Worm (Caenorhabditis elegans) whole organism, young adult: ENCODE results near the gene C07A9.13.

Experiments
- D2030.7 ChIP-seq: fragments of 200-800 bp; sonication (Bioruptor generic); IDR thresholded peaks from 2 replicates; pipeline ENCODE4 v1.3.6; 2022; ENCODE audit warnings: missing genetic modification reagents, missing genetic modification characterization, missing compliant biosample characterization
- F23B12.7 ChIP-seq: sonication (generic microtip); optimal IDR thresholded peaks from 2 replicates; lab custom pipeline; 2017; ENCODE audit warnings: missing genetic modification characterization, mild to moderate bottlenecking, missing compliant biosample characterization, antibody characterized with exemption, moderate library complexity; ENCODE audit not compliant: insufficient read depth
- F49E8.2 ChIP-seq: sonication (generic microtip); optimal IDR thresholded peaks from 3 replicates; lab custom pipeline; 2017; ENCODE audit warnings: missing genetic modification characterization, mild to moderate bottlenecking, missing compliant biosample characterization, antibody characterized with exemption, moderate library complexity; ENCODE audit not compliant: insufficient read depth
- F52B5.7 ChIP-seq: sonication (generic microtip); optimal IDR thresholded peaks from 2 replicates; lab custom pipeline; 2016; ENCODE audit warnings: mild to moderate bottlenecking, missing genetic modification characterization, missing compliant biosample characterization
- T26A5.8 ChIP-seq: sonication (generic microtip); optimal IDR thresholded peaks from 2 replicates; lab custom pipeline; 2016; ENCODE audit warnings: missing genetic modification characterization, missing compliant biosample characterization
- ZK185.1 ChIP-seq: sonication (generic microtip); optimal IDR thresholded peaks from 2 replicates; lab custom pipeline; 2016; ENCODE audit warnings: mild to moderate bottlenecking, missing genetic modification characterization, missing compliant biosample characterization; ENCODE audit not compliant: poor library complexity, severe bottlenecking
- akir-1 ChIP-seq: fragments of 200-800 bp; sonication (Bioruptor generic); optimal IDR thresholded peaks from 2 replicates; lab custom pipeline; 2018; ENCODE audit warnings: mild to moderate bottlenecking, missing genetic modification characterization, moderate library complexity, missing compliant biosample characterization
- ama-1 ChIP-seq, 3 experiments: fragments of 150-350 bp in 1 of 3; sonication (generic microtip) in 2 of 3; optimal IDR thresholded peaks; 2 replicates each; lab custom pipeline; 2014 to 2018; ENCODE audit warnings: missing biosample characterization in 2 of 3, missing genetic modification characterization in 2 of 3, missing genetic modification reagents in 2 of 3
- aptf-2 ChIP-seq: fragments of 200-800 bp; sonication (Bioruptor generic); conservative IDR thresholded peaks from 2 replicates; pipeline ENCODE4 v1.3.6; 2022; ENCODE audit warnings: missing genetic modification reagents, missing genetic modification characterization, missing compliant biosample characterization
- athp-1 ChIP-seq: sonication (generic microtip); optimal IDR thresholded peaks from 2 replicates; lab custom pipeline; 2017; ENCODE audit warnings: mild to moderate bottlenecking, missing genetic modification characterization, missing compliant biosample characterization
- attf-5 ChIP-seq: fragments of 200-800 bp; sonication (Bioruptor generic); optimal IDR thresholded peaks from 2 replicates; lab custom pipeline; 2018; ENCODE audit warnings: mild to moderate bottlenecking, missing genetic modification characterization, missing compliant biosample characterization
- ccch-3 ChIP-seq: fragments of 200-800 bp; sonication (Bioruptor generic); optimal IDR thresholded peaks from 2 replicates; lab custom pipeline; 2018; ENCODE audit warnings: mild to moderate bottlenecking, missing genetic modification characterization, missing compliant biosample characterization
- cebp-1 ChIP-seq, 2 experiments: fragments of 200-800 bp in 1 of 2; sonication (Bioruptor generic) in 1 of 2; sonication (generic microtip) in 1 of 2; IDR thresholded peaks in 1 of 2; optimal IDR thresholded peaks in 1 of 2; 2 replicates each; pipeline versions ENCODE4 v1.3.6 to Lab custom; 2017 to 2022; ENCODE audit warnings: missing compliant biosample characterization in 2 of 2, missing genetic modification characterization in 2 of 2, mild to moderate bottlenecking in 1 of 2, missing genetic modification reagents in 1 of 2, moderate library complexity in 1 of 2
- ceh-100 ChIP-seq: fragments of 200-800 bp; sonication (Bioruptor generic); IDR thresholded peaks from 2 replicates; pipeline ENCODE4 v1.3.6; 2022; ENCODE audit warnings: missing genetic modification reagents, missing genetic modification characterization, missing compliant biosample characterization
- ceh-91 ChIP-seq: fragments of 200-800 bp; sonication (Bioruptor generic); IDR thresholded peaks from 2 replicates; pipeline ENCODE4 v1.3.6; 2022; ENCODE audit warnings: missing genetic modification reagents, missing genetic modification characterization, missing compliant biosample characterization
- die-1 ChIP-seq: sonication (generic microtip); optimal IDR thresholded peaks from 2 replicates; lab custom pipeline; 2016; ENCODE audit warnings: missing genotype, mild to moderate bottlenecking, missing genetic modification characterization, missing compliant biosample characterization
- dox-1 ChIP-seq: fragments of 200-800 bp; sonication (Bioruptor generic); IDR thresholded peaks from 2 replicates; pipeline ENCODE4 v1.3.6; 2022; ENCODE audit warnings: missing genetic modification reagents, missing genetic modification characterization, missing compliant biosample characterization
- dpff-1 ChIP-seq: sonication (generic microtip); optimal IDR thresholded peaks from 2 replicates; lab custom pipeline; 2017; ENCODE audit warnings: mild to moderate bottlenecking, missing genetic modification characterization, missing compliant biosample characterization
- dpl-1 ChIP-seq: fragments of 150-350 bp; optimal IDR thresholded peaks from 2 replicates; lab custom pipeline; 2014; ENCODE audit warnings: missing biosample characterization, missing genetic modification reagents, missing genetic modification characterization
- efl-1 ChIP-seq: fragments of 150-350 bp; optimal IDR thresholded peaks from 2 replicates; lab custom pipeline; 2014; ENCODE audit warnings: missing biosample characterization, missing genetic modification reagents, missing genetic modification characterization
- ekl-4 ChIP-seq: fragments of 200-800 bp; sonication (Bioruptor generic); IDR thresholded peaks from 2 replicates; pipeline ENCODE4 v1.3.6; 2022; ENCODE audit warnings: missing genetic modification reagents, missing genetic modification characterization, missing compliant biosample characterization
- hlh-12 ChIP-seq: sonication (generic microtip); optimal IDR thresholded peaks from 2 replicates; lab custom pipeline; 2016; ENCODE audit warnings: missing genetic modification characterization, missing compliant biosample characterization
- hmg-1.2 ChIP-seq: fragments of 200-800 bp; sonication (Bioruptor generic); IDR thresholded peaks from 2 replicates; pipeline ENCODE4 v1.3.6; 2022; ENCODE audit warnings: missing genetic modification reagents, missing genetic modification characterization, missing compliant biosample characterization
- hrde-1 ChIP-seq: sonication (generic microtip); optimal IDR thresholded peaks from 2 replicates; lab custom pipeline; 2016; ENCODE audit warnings: missing genetic modification characterization, mild to moderate bottlenecking, missing compliant biosample characterization, moderate library complexity, missing genotype, missing genetic modification reagents, borderline replicate concordance
- hsf-1 ChIP-seq: fragments of 200-800 bp; sonication (Bioruptor generic); IDR thresholded peaks from 2 replicates; pipeline ENCODE4 v1.3.6; 2022; ENCODE audit warnings: missing genetic modification reagents, missing genetic modification characterization, missing compliant biosample characterization
- let-526 ChIP-seq: fragments of 200-800 bp; sonication (Bioruptor generic); IDR thresholded peaks from 2 replicates; pipeline ENCODE4 v1.3.6; 2022; ENCODE audit warnings: missing genetic modification reagents, missing genetic modification characterization, missing compliant biosample characterization
- lin-35 ChIP-seq, 3 experiments: fragments of 150-350 bp in 2 of 3; sonication (generic microtip) in 1 of 3; optimal IDR thresholded peaks; 2 replicates each; lab custom pipeline; 2014 to 2018; ENCODE audit warnings: missing biosample characterization in 3 of 3, missing genetic modification characterization in 3 of 3, missing genetic modification reagents in 3 of 3
- lin-40 ChIP-seq: sonication (generic microtip); optimal IDR thresholded peaks from 2 replicates; lab custom pipeline; 2016; ENCODE audit warnings: missing genetic modification characterization, mild to moderate bottlenecking, missing compliant biosample characterization, missing genotype, missing genetic modification reagents
- lsl-1 ChIP-seq: fragments of 200-800 bp; sonication (Bioruptor generic); optimal IDR thresholded peaks from 2 replicates; lab custom pipeline; 2018; ENCODE audit warnings: mild to moderate bottlenecking, missing genetic modification characterization, moderate library complexity, missing compliant biosample characterization
- lsy-27 ChIP-seq: sonication (generic microtip); optimal IDR thresholded peaks from 2 replicates; lab custom pipeline; 2017; ENCODE audit warnings: missing genetic modification characterization, mild to moderate bottlenecking, missing compliant biosample characterization, antibody characterized with exemption, missing genotype, borderline replicate concordance; ENCODE audit not compliant: insufficient read depth
- madf-3 ChIP-seq: fragments of 200-800 bp; sonication (Bioruptor generic); IDR thresholded peaks from 2 replicates; pipeline ENCODE4 v1.3.6; 2022; ENCODE audit warnings: missing genetic modification reagents, missing genetic modification characterization, missing compliant biosample characterization
- madf-8 ChIP-seq: fragments of 200-800 bp; sonication (Bioruptor generic); conservative IDR thresholded peaks from 2 replicates; pipeline ENCODE4 v1.3.6; 2022; ENCODE audit warnings: missing genetic modification reagents, missing genetic modification characterization, missing compliant biosample characterization
- mcd-1 ChIP-seq: fragments of 200-800 bp; sonication (Bioruptor generic); IDR thresholded peaks from 2 replicates; pipeline ENCODE4 v1.3.6; 2022; ENCODE audit warnings: missing genetic modification reagents, missing genetic modification characterization, missing compliant biosample characterization
- mxl-1 ChIP-seq: sonication (generic microtip); optimal IDR thresholded peaks from 2 replicates; lab custom pipeline; 2016; ENCODE audit warnings: missing genetic modification characterization, missing compliant biosample characterization
- nfya-1 ChIP-seq: sonication (generic microtip); optimal IDR thresholded peaks from 2 replicates; lab custom pipeline; 2017; ENCODE audit warnings: antibody characterized with exemption, missing compliant biosample characterization, missing genetic modification characterization, borderline replicate concordance; ENCODE audit not compliant: insufficient read depth
- nhr-80 ChIP-seq: sonication (generic microtip); optimal IDR thresholded peaks from 2 replicates; lab custom pipeline; 2016; ENCODE audit warnings: missing genetic modification characterization, missing compliant biosample characterization
- rcor-1 ChIP-seq: fragments of 200-800 bp; sonication (Bioruptor generic); IDR thresholded peaks from 2 replicates; pipeline ENCODE4 v1.3.6; 2022; ENCODE audit warnings: missing genetic modification reagents, missing genetic modification characterization, missing compliant biosample characterization
- snpc-1.1 ChIP-seq: sonication (generic microtip); optimal IDR thresholded peaks from 2 replicates; lab custom pipeline; 2017; ENCODE audit warnings: missing genetic modification characterization, mild to moderate bottlenecking, missing compliant biosample characterization, antibody characterized with exemption, moderate library complexity, missing genotype, missing genetic modification reagents; ENCODE audit not compliant: insufficient read depth
- snpc-3.4 ChIP-seq: sonication (generic microtip); optimal IDR thresholded peaks from 2 replicates; lab custom pipeline; 2017; ENCODE audit warnings: missing genetic modification characterization, mild to moderate bottlenecking, missing compliant biosample characterization, antibody characterized with exemption, moderate library complexity, missing genotype, missing genetic modification reagents
- snpc-4 ChIP-seq, 5 experiments: fragments of 150-350 bp in 1 of 5; sonication (generic microtip) in 4 of 5; optimal IDR thresholded peaks; 2 replicates each; lab custom pipeline; 2014 to 2018; ENCODE audit warnings: missing genetic modification characterization in 5 of 5, missing biosample characterization in 3 of 5, antibody characterized with exemption in 2 of 5, mild to moderate bottlenecking in 2 of 5, missing compliant biosample characterization in 2 of 5, missing genotype in 2 of 5, moderate library complexity in 2 of 5, missing genetic modification reagents in 1 of 5
- tbp1 ChIP-seq: fragments of 200-800 bp; sonication (Bioruptor generic); optimal IDR thresholded peaks from 2 replicates; lab custom pipeline; 2018; ENCODE audit warnings: mild to moderate bottlenecking, missing genetic modification characterization, missing compliant biosample characterization
- unc-130 ChIP-seq: sonication (generic microtip); optimal IDR thresholded peaks from 2 replicates; lab custom pipeline; 2016; ENCODE audit warnings: missing genetic modification reagents, missing genetic modification characterization, missing compliant biosample characterization
- unc-62 ChIP-seq: fragments of 150-350 bp; optimal IDR thresholded peaks from 2 replicates; lab custom pipeline; 2014; ENCODE audit warnings: missing biosample characterization, missing genetic modification reagents, missing genetic modification characterization
- xnd-1 ChIP-seq: sonication (generic microtip); optimal IDR thresholded peaks from 2 replicates; lab custom pipeline; 2016; ENCODE audit warnings: missing genotype, missing genetic modification reagents, missing genetic modification characterization, missing compliant biosample characterization
- ztf-18 ChIP-seq: sonication (generic microtip); optimal IDR thresholded peaks from 2 replicates; lab custom pipeline; 2016; ENCODE audit warnings: missing genotype, mild to moderate bottlenecking, missing genetic modification characterization, missing compliant biosample characterization

C07A9.13 gene

DNA sequence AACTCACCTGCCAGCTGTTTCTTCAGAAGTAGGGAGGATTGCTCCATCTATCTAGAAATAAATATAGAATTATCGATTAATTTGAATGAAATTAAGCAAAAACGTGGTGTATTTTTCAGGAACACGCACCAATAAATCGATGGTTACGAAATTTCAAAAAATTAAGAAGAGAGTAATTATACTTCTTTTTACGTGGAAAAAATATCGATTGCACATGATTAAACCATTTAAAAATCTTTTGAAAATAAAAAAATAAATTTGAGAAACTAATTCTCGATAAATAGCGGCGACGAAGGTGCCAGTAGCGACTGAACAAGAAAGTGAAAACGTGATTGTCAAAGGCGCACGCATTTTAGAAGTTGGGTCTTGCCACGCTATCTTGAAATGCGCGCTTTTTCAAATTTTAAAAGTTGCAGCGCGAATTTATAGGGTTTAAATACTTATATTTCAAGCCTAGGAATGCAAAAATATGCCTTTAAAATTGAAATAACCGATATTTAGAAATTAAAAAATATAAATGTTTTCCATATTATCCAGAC is 49.9 kb downstream of the C07A9.13 start, which contains the start of gene ubc-7:
ubc-7 (minus strand) TSS at position 51 of the 539 bp plus-strand sequence.
- peak; percentile 70 for TF ChIP-seq rcor-1 (GFP tag; lab: Robert Waterston, UW)
- peak; percentile 79 for TF ChIP-seq xnd-1 (tag; lab: Kevin White, UChicago)
- TF ChIP-seq athp-1 (tag; lab: Kevin White, UChicago): no peak
- TF ChIP-seq F49E8.2 (tag; lab: Kevin White, UChicago): no peak
- TF ChIP-seq lin-35 (GFP tag; optimal IDR thresholded peaks at IDR 0.05; lab: Kevin White, UChicago): peak; percentile 50 to 91 (median 79)
- peak; percentile 30; the same call in 1 of the 2 replicates for TF ChIP-seq madf-3 (GFP tag; lab: Robert Waterston, UW)
- TF ChIP-seq cebp-1 (GFP tag; IDR thresholded peaks at IDR 0.05; lab: Robert Waterston, UW): no peak
- TF ChIP-seq cebp-1 (tag; optimal IDR thresholded peaks at IDR 0.05; lab: Kevin White, UChicago): peak; percentile 71
- TF ChIP-seq madf-8 (GFP tag; lab: Robert Waterston, UW): peak; percentile 92
- TF ChIP-seq ceh-91 (GFP tag; lab: Robert Waterston, UW): peak; percentile 83
- no peak for TF ChIP-seq lsy-27 (tag; lab: Kevin White, UChicago)
- no peak for TF ChIP-seq T26A5.8 (tag; lab: Kevin White, UChicago)
- TF ChIP-seq dpl-1 (GFP tag; lab: Kevin White, UChicago): peak; percentile 95
- peak; percentile 76 for TF ChIP-seq ekl-4 (GFP tag; lab: Robert Waterston, UW)
- TF ChIP-seq snpc-3.4 (tag; lab: Kevin White, UChicago): peak; percentile 71
- peak; percentile 52 for TF ChIP-seq lin-40 (tag; lab: Kevin White, UChicago)
- peak; percentile 68 for TF ChIP-seq F23B12.7
- TF ChIP-seq unc-62 (GFP tag; lab: Kevin White, UChicago): no peak
- no peak for TF ChIP-seq mxl-1 (tag; lab: Kevin White, UChicago)
- no peak for TF ChIP-seq die-1 (tag; lab: Kevin White, UChicago)
- peak; percentile 56 for TF ChIP-seq tbp1 (GFP tag; lab: Kevin White, UChicago)
- 0 out of 2 replicates have a peak, but pooled peaks have one; percentile 6 for TF ChIP-seq let-526 (GFP tag; lab: Robert Waterston, UW)
- TF ChIP-seq ceh-100: peak; percentile 19; the same call in 1 of the 2 replicates
- TF ChIP-seq hsf-1 (GFP tag; lab: Robert Waterston, UW): peak; percentile 79
- peak; percentile 96 for TF ChIP-seq efl-1 (GFP tag; lab: Kevin White, UChicago)
- TF ChIP-seq lsl-1 (GFP tag; lab: Kevin White, UChicago): peak; percentile 69
- TF ChIP-seq nhr-80 (tag; lab: Kevin White, UChicago): peak; percentile 22
- TF ChIP-seq attf-5 (GFP tag; lab: Kevin White, UChicago): peak; percentile 72
- no peak for TF ChIP-seq hlh-12
- peak; percentile 25; the same call in 1 of the 2 replicates for TF ChIP-seq dox-1 (GFP tag; lab: Robert Waterston, UW)
- TF ChIP-seq hmg-1.2 (GFP tag; lab: Robert Waterston, UW): peak; percentile 48
- peak; percentile 63 for TF ChIP-seq ZK185.1
- no peak for TF ChIP-seq F52B5.7
- no peak for TF ChIP-seq aptf-2
- TF ChIP-seq unc-130 (GFP tag; lab: Kevin White, UChicago): no peak
- TF ChIP-seq ama-1 (optimal IDR thresholded peaks at IDR 0.05; lab: Kevin White, UChicago): peak; percentile 51
- TF ChIP-seq ama-1 (GFP tag; optimal IDR thresholded peaks at IDR 0.05; lab: Kevin White, UChicago): no peak
- no peak for TF ChIP-seq hrde-1 (tag; lab: Kevin White, UChicago)
- no peak for TF ChIP-seq nfya-1 (tag; lab: Kevin White, UChicago)
- TF ChIP-seq dpff-1 (tag; lab: Kevin White, UChicago): no peak
- peak; percentile 58 for TF ChIP-seq snpc-1.1 (tag; lab: Kevin White, UChicago)
- TF ChIP-seq D2030.7 (GFP tag; lab: Robert Waterston, UW): peak; percentile 77; the same call in 1 of the 2 replicates
- TF ChIP-seq akir-1 (GFP tag; lab: Kevin White, UChicago): no peak
- TF ChIP-seq mcd-1: peak; percentile 80
- TF ChIP-seq ztf-18 (tag; lab: Kevin White, UChicago): peak; percentile 48
- TF ChIP-seq ccch-3: no peak
- no peak for TF ChIP-seq snpc-4 (GFP tag; optimal IDR thresholded peaks at IDR 0.05; lab: Kevin White, UChicago)
- TF ChIP-seq snpc-4 (tag; optimal IDR thresholded peaks at IDR 0.05; lab: Kevin White, UChicago): peak in 2 of 4 experiments; percentile 14 to 45
